Worm (Caenorhabditis elegans) whole organism, young adult: ENCODE results near the gene sdf-9.

Experiments
- D2030.7 ChIP-seq: fragments of 200-800 bp; sonication (Bioruptor generic); IDR thresholded peaks from 2 replicates; pipeline ENCODE4 v1.3.6; 2022; ENCODE audit warnings: missing genetic modification reagents, missing genetic modification characterization, missing compliant biosample characterization
- F23B12.7 ChIP-seq: sonication (generic microtip); optimal IDR thresholded peaks from 2 replicates; lab custom pipeline; 2017; ENCODE audit warnings: missing genetic modification characterization, mild to moderate bottlenecking, missing compliant biosample characterization, antibody characterized with exemption, moderate library complexity; ENCODE audit not compliant: insufficient read depth
- F39B2.1 ChIP-seq: fragments of 200-800 bp; sonication (Bioruptor generic); IDR thresholded peaks from 2 replicates; pipeline ENCODE4 v1.3.6; 2022; ENCODE audit warnings: missing genetic modification reagents, missing genetic modification characterization, missing compliant biosample characterization
- ekl-4 ChIP-seq: fragments of 200-800 bp; sonication (Bioruptor generic); IDR thresholded peaks from 2 replicates; pipeline ENCODE4 v1.3.6; 2022; ENCODE audit warnings: missing genetic modification reagents, missing genetic modification characterization, missing compliant biosample characterization
- nfya-2 ChIP-seq: fragments of 200-800 bp; sonication (Bioruptor generic); IDR thresholded peaks from 2 replicates; pipeline ENCODE4 v1.3.6; 2022; ENCODE audit warnings: missing genetic modification reagents, missing genetic modification characterization, missing compliant biosample characterization

- no peak for TF ChIP-seq F23B12.7 (tag; lab: Kevin White, UChicago)
- TF ChIP-seq D2030.7 (GFP tag; lab: Robert Waterston, UW), result no peak
- TF ChIP-seq ekl-4 (GFP tag; lab: Robert Waterston, UW), result no peak
- no peak for TF ChIP-seq F39B2.1
- no peak for TF ChIP-seq nfya-2 (GFP tag; lab: Robert Waterston, UW)
These were observed at the start of gene sdf-9 for ce11 chrV:20797918-20798317.
